Fruit fly (Drosophila melanogaster) whole organism, prepupa: ENCODE results near the gene Bfc.

Experiments used
- CG10631 ChIP-seq: fragments of 200-800 bp; sonication (Bioruptor generic); optimal IDR thresholded peaks from 2 replicates; lab custom pipeline; 2016; ENCODE audit warnings: missing biosample characterization, missing genetic modification characterization
- CG10669 ChIP-seq: fragments of 200-800 bp; sonication (Bioruptor generic); optimal IDR thresholded peaks from 3 replicates; lab custom pipeline; 2018; ENCODE audit warnings: missing biosample characterization, mild to moderate bottlenecking, missing genetic modification characterization, moderate library complexity
- CG11294 ChIP-seq: fragments of 200-800 bp; sonication (Bioruptor generic); IDR thresholded peaks from 2 replicates; pipeline ENCODE4 v1.3.6; 2022; ENCODE audit warnings: missing biosample characterization, missing genetic modification characterization
- CG11762 ChIP-seq: fragments of 200-800 bp; sonication (Bioruptor generic); optimal IDR thresholded peaks from 3 replicates; lab custom pipeline; 2016; ENCODE audit warnings: missing biosample characterization, missing genetic modification characterization; ENCODE audit not compliant: insufficient read depth
- CG11902 ChIP-seq: fragments of 200-800 bp; sonication (Bioruptor generic); optimal IDR thresholded peaks from 3 replicates; lab custom pipeline; 2016; ENCODE audit warnings: missing biosample characterization, missing genetic modification characterization
- CG15336 ChIP-seq: fragments of 200-800 bp; sonication (Bioruptor generic); IDR thresholded peaks from 2 replicates; pipeline ENCODE4 v1.3.6; 2022; ENCODE audit warnings: missing biosample characterization, missing genetic modification characterization
- CG1621 ChIP-seq: fragments of 200-800 bp; sonication (Bioruptor generic); optimal IDR thresholded peaks from 3 replicates; lab custom pipeline; 2018; ENCODE audit warnings: missing biosample characterization, mild to moderate bottlenecking, missing genetic modification characterization
- CG3032 ChIP-seq: fragments of 200-800 bp; optimal IDR thresholded peaks from 2 replicates; lab custom pipeline; 2019; ENCODE audit warnings: missing biosample characterization, mild to moderate bottlenecking, missing genetic modification characterization, moderate library complexity
- CG32006 ChIP-seq: fragments of 200-800 bp; sonication (Bioruptor generic); optimal IDR thresholded peaks from 3 replicates; lab custom pipeline; 2017; ENCODE audit warnings: missing biosample characterization, mild to moderate bottlenecking, missing genetic modification characterization
- CG34406 ChIP-seq: fragments of 200-800 bp; sonication (Bioruptor generic); optimal IDR thresholded peaks from 3 replicates; lab custom pipeline; 2016; ENCODE audit warnings: missing biosample characterization, missing genetic modification characterization
- CG6163 ChIP-seq: fragments of 200-800 bp; sonication (Bioruptor generic); IDR thresholded peaks from 3 replicates; pipeline ENCODE4 v1.3.6; 2022; ENCODE audit warnings: missing biosample characterization, missing genetic modification characterization
- CG6276 ChIP-seq: fragments of 200-800 bp; sonication (Bioruptor generic); optimal IDR thresholded peaks from 2 replicates; lab custom pipeline; 2017; ENCODE audit warnings: missing biosample characterization, mild to moderate bottlenecking, missing genetic modification characterization
- CG6792 ChIP-seq: fragments of 200-800 bp; sonication (Bioruptor generic); optimal IDR thresholded peaks from 3 replicates; lab custom pipeline; 2016; ENCODE audit warnings: missing biosample characterization, missing genetic modification characterization
- CG6854 ChIP-seq: fragments of 200-800 bp; sonication (Bioruptor generic); optimal IDR thresholded peaks from 2 replicates; lab custom pipeline; 2017; ENCODE audit warnings: missing biosample characterization, mild to moderate bottlenecking, missing genetic modification characterization
- CG7368 ChIP-seq: fragments of 200-800 bp; sonication (Bioruptor generic); optimal IDR thresholded peaks from 3 replicates; lab custom pipeline; 2016; ENCODE audit warnings: missing biosample characterization, missing genetic modification characterization
- CG8119 ChIP-seq: fragments of 200-800 bp; sonication (Bioruptor generic); IDR thresholded peaks from 3 replicates; pipeline ENCODE4 v1.3.6; 2022; ENCODE audit warnings: missing biosample characterization, missing genetic modification characterization
- CG8632 ChIP-seq: fragments of 200-800 bp; sonication (Bioruptor generic); optimal IDR thresholded peaks from 3 replicates; lab custom pipeline; 2016; ENCODE audit warnings: missing biosample characterization, missing genetic modification characterization
- CG9139 ChIP-seq: fragments of 200-800 bp; sonication (Bioruptor generic); optimal IDR thresholded peaks from 3 replicates; lab custom pipeline; 2017; ENCODE audit warnings: missing biosample characterization, mild to moderate bottlenecking, missing genetic modification characterization
- Eip75B ChIP-seq: fragments of 200-800 bp; sonication (Bioruptor generic); optimal IDR thresholded peaks from 3 replicates; lab custom pipeline; 2016; ENCODE audit warnings: missing biosample characterization, missing genetic modification characterization
- Ets96B ChIP-seq: fragments of 200-800 bp; optimal IDR thresholded peaks from 2 replicates; lab custom pipeline; 2019; ENCODE audit warnings: missing biosample characterization, mild to moderate bottlenecking, missing genetic modification characterization, moderate library complexity
- Hr39 ChIP-seq: fragments of 200-800 bp; sonication (Bioruptor generic); optimal IDR thresholded peaks from 2 replicates; lab custom pipeline; 2016; ENCODE audit warnings: missing biosample characterization, missing genetic modification characterization
- Hr4 ChIP-seq: fragments of 200-800 bp; sonication (Bioruptor generic); optimal IDR thresholded peaks from 3 replicates; lab custom pipeline; 2016; ENCODE audit warnings: missing biosample characterization, missing genetic modification characterization
- Lpt ChIP-seq: fragments of 200-800 bp; sonication (Bioruptor generic); optimal IDR thresholded peaks from 3 replicates; lab custom pipeline; 2016; ENCODE audit warnings: missing biosample characterization, missing genetic modification characterization
- Met ChIP-seq: fragments of 200-800 bp; sonication (Bioruptor generic); optimal IDR thresholded peaks from 3 replicates; lab custom pipeline; 2016; ENCODE audit warnings: missing biosample characterization, missing genetic modification characterization
- OdsH ChIP-seq: fragments of 200-800 bp; sonication (Bioruptor generic); optimal IDR thresholded peaks from 3 replicates; lab custom pipeline; 2016; ENCODE audit warnings: missing biosample characterization, missing genetic modification characterization
- Smox ChIP-seq: fragments of 200-800 bp; sonication (Bioruptor generic); optimal IDR thresholded peaks from 3 replicates; lab custom pipeline; 2016; ENCODE audit warnings: missing biosample characterization, missing genetic modification characterization
- Sox102F ChIP-seq: fragments of 200-800 bp; sonication (Bioruptor generic); optimal IDR thresholded peaks from 2 replicates; lab custom pipeline; 2016; ENCODE audit warnings: missing biosample characterization, mild to moderate bottlenecking, missing genetic modification characterization
- Sox14 ChIP-seq: fragments of 200-800 bp; sonication (Bioruptor generic); optimal IDR thresholded peaks from 3 replicates; lab custom pipeline; 2016; ENCODE audit warnings: missing biosample characterization, missing genetic modification characterization
- Sox15 ChIP-seq: fragments of 200-800 bp; sonication (Bioruptor generic); optimal IDR thresholded peaks from 3 replicates; lab custom pipeline; 2016; ENCODE audit warnings: missing biosample characterization, missing genetic modification characterization
- achi ChIP-seq: fragments of 200-800 bp; sonication (Bioruptor generic); optimal IDR thresholded peaks from 3 replicates; lab custom pipeline; 2016; ENCODE audit warnings: missing biosample characterization, missing genetic modification characterization
- cyc ChIP-seq: fragments of 200-800 bp; sonication (Bioruptor generic); optimal IDR thresholded peaks from 3 replicates; lab custom pipeline; 2016; ENCODE audit warnings: missing biosample characterization, missing genetic modification characterization
- dsx ChIP-seq: fragments of 200-800 bp; optimal IDR thresholded peaks from 3 replicates; lab custom pipeline; 2019; ENCODE audit warnings: missing biosample characterization, mild to moderate bottlenecking, missing genetic modification characterization, moderate library complexity; ENCODE audit not compliant: poor library complexity, severe bottlenecking
- esn ChIP-seq: fragments of 200-800 bp; sonication (Bioruptor generic); optimal IDR thresholded peaks from 2 replicates; lab custom pipeline; 2016; ENCODE audit warnings: missing biosample characterization, mild to moderate bottlenecking, missing genetic modification characterization, moderate library complexity
- fd59A ChIP-seq: fragments of 200-800 bp; sonication (Bioruptor generic); optimal IDR thresholded peaks from 2 replicates; lab custom pipeline; 2017; ENCODE audit warnings: missing biosample characterization, mild to moderate bottlenecking, missing genetic modification characterization, missing genetic modification reagents
- fkh ChIP-seq: fragments of 200-800 bp; sonication (Bioruptor generic); optimal IDR thresholded peaks from 3 replicates; lab custom pipeline; 2017; ENCODE audit warnings: missing biosample characterization, mild to moderate bottlenecking, missing genetic modification characterization, moderate library complexity
- lz ChIP-seq: fragments of 200-800 bp; sonication (Bioruptor generic); optimal IDR thresholded peaks from 3 replicates; lab custom pipeline; 2016; ENCODE audit warnings: missing biosample characterization, missing genetic modification characterization
- net ChIP-seq: fragments of 200-800 bp; sonication (Bioruptor generic); optimal IDR thresholded peaks from 3 replicates; lab custom pipeline; 2016; ENCODE audit warnings: missing biosample characterization, missing genetic modification characterization
- svp ChIP-seq: fragments of 200-800 bp; sonication (Bioruptor generic); peaks from one replicate; lab custom pipeline; 2016; ENCODE audit warnings: missing biosample characterization, missing genetic modification characterization
- topi ChIP-seq: fragments of 200-800 bp; sonication (Bioruptor generic); optimal IDR thresholded peaks from 3 replicates; lab custom pipeline; 2016; ENCODE audit warnings: missing biosample characterization, missing genetic modification characterization
- vri ChIP-seq: fragments of 200-800 bp; sonication (Bioruptor generic); optimal IDR thresholded peaks from 3 replicates; lab custom pipeline; 2016; ENCODE audit warnings: missing biosample characterization, mild to moderate bottlenecking, missing genetic modification characterization

The Bfc gene

DNA sequence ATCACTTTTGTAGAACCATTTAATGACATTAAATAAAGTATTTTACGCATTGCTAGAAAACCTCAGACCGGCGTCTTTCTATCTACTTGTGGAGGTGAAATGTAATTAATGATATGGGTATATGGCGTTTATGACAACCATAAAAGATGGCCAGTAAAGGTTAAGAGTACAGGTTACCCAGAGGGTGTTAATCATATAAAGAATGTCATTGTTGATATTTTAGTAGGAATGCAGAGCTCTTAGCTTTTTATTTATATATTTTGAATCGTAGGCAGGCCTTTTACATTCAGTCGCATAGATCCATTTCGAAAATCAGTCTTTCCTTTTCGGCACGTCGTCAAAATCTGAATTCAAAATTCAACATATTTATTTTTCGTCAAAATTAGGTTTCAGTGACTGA is at the start of gene Bfc:
Gene Bfc (plus strand): TSS at position 301 of the 400 bp plus-strand sequence.
- TF ChIP-seq fkh (GFP tag; lab: Kevin White, UChicago) (no peak), Smox (GFP tag; lab: Kevin White, UChicago) (no peak), CG11294 (GFP tag; lab: Robert Waterston, UW) (no peak), CG11902 (GFP tag; lab: Kevin White, UChicago) (no peak), CG15336 (GFP tag; lab: Robert Waterston, UW) (no peak), cyc (GFP tag; lab: Kevin White, UChicago) (no peak), lz (GFP tag; lab: Kevin White, UChicago) (no peak), Sox102F (GFP tag; lab: Kevin White, UChicago) (no peak)

DNA sequence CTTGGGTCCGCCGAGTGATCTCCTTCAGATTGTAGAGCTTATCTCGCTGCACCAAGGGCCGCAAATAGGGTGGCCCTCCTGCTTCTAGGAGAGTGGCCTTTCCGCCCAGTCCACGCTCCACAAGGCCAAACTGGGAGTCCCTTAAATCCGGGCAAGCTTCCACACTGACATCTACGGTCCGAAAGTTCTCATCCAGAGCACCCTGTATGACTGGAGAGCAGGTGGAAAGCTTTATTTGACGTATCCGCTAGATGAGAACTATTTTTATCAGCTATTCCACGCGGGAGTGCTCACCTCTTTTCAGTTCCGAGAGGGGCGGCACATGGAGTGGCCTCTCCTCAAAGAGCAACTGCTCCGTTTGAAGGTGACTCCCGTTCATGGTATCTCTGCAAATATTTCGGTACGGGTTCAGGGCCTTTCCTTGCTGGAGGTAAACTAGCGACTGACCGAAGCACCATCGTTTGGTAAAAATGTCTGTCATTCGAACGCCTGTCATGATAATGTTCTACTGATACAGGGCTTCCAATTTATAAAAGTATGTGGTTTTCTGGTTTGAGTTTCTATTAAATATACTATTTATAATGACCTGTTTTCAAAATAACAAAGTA is 47.8 kb upstream of the Bfc start, which contains the start of gene meep:
Gene meep (minus strand): TSS at position 449 of the 608 bp plus-strand sequence.
- TF ChIP-seq CG11294 (GFP tag; lab: Robert Waterston, UW): no peak
- TF ChIP-seq CG6163 (GFP tag; lab: Robert Waterston, UW): no peak
- TF ChIP-seq CG1621 (tag; lab: Kevin White, UChicago): no peak
- peak; percentile 70 for TF ChIP-seq svp (GFP tag; lab: Kevin White, UChicago)
- no peak for TF ChIP-seq Smox (GFP tag; lab: Kevin White, UChicago)
- no peak for TF ChIP-seq CG6854 (GFP tag; lab: Kevin White, UChicago)
- TF ChIP-seq, all 60 proteins: peak for 1

DNA sequence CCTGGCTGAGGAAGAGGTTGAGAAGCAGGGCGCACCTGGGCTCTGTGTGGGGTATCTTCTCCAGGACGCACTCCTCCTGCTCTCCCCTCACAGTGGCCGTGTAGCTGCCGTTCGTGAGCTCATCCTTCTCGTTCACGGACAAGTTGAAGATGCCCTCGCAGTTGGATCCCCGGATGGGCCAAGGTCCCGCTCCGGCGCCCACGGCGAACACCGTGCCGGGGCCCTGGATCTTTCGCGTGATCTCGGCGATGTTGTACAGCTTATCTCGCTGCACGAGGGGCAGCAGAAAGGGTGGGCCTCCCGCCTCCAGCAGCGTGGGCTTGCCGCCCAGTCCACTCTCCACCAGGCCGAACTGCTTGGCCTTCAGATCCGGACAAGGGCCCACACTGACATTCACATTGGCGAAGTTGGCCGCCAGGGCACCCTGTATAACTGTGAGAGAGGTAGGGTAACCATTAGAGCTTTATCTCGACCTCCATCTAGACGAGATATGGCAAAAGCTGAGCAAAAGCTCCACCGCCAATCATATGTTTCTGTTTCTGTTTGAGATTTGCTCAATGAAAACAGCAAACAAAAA is 46.6 kb upstream of the Bfc start:
- no peak for TF ChIP-seq Lpt (GFP tag; lab: Kevin White, UChicago)
- TF ChIP-seq Smox (GFP tag; lab: Kevin White, UChicago): no peak
- TF ChIP-seq CG6163 (GFP tag; lab: Robert Waterston, UW): peak; percentile 34; the same call in 1 of the 3 replicates

DNA sequence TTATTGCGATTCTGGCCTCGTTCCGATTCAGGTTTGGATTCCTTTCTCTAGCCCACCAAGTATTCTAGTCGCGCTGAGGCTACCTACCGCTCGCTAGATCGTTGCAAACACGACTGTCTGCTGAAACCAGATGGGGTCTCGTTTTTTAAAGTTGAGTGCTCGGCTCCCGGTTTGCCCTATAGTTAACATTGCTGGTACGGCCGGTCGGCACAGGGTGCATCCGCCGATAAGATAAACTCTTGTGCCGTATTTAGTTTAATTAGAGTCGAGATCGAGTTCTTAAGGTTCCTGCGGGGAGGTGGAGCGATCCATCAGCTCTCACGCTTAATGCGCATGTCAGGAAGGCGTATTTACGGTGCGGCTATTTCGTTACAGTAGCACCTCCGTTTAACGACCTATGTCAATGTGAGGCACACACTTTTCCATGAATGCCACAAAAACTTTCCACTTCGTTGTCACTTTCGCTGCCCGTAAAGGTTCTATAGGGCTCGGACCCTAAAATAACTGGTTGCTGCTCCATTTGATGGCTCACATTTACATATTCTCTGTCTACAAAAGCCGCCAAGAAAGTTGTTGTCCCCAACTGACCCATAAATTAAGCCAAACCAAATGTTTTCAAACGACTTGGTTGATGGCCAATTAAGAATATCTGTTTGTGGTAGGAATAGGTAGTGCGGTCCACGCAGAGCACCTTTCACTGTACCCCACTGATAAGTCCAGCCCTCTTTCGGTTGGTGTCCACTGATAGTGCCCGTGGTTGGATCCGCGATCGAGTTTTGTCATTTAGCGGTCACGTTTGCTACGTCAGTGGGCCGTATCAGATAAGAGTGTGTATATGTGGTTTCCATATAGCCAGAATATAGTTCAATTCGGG is 45.6 kb upstream of the Bfc start, which contains the start of gene CG9119:
Gene CG9119 (minus strand): TSS at position 122 of the 874 bp plus-strand sequence.
- TF ChIP-seq CG7368 (GFP tag; lab: Kevin White, UChicago) (no peak), achi (GFP tag; lab: Kevin White, UChicago) (peak; percentile 18), fd59A (GFP tag; lab: Kevin White, UChicago) (peak; percentile 33), lz (GFP tag; lab: Kevin White, UChicago) (peak; percentile 24), topi (GFP tag; lab: Kevin White, UChicago) (peak; percentile 18), CG1621 (tag; lab: Kevin White, UChicago) (peak; percentile 91), dsx (GFP tag; lab: Kevin White, UChicago) (peak; percentile 6), net (GFP tag; lab: Kevin White, UChicago) (peak; percentile 1), Sox14 (no peak), CG6792 (peak; percentile 29), CG6276 (GFP tag; lab: Kevin White, UChicago) (peak; percentile 3), esn (peak; percentile 30), Sox15 (GFP tag; lab: Kevin White, UChicago) (no peak), CG34406 (GFP tag; lab: Kevin White, UChicago) (peak; percentile 21), CG32006 (GFP tag; lab: Kevin White, UChicago) (peak; percentile 59), CG9139 (GFP tag; lab: Kevin White, UChicago) (peak; percentile 61), CG10669 (GFP tag; lab: Kevin White, UChicago) (peak; percentile 24), CG11762 (GFP tag; lab: Kevin White, UChicago) (no peak), CG3032 (tag; lab: Kevin White, UChicago) (peak; percentile 44), Eip75B (GFP tag; lab: Kevin White, UChicago) (peak; percentile 5), Met (GFP tag; lab: Kevin White, UChicago) (peak; percentile 18), Smox (GFP tag; lab: Kevin White, UChicago) (no peak), fkh (GFP tag; lab: Kevin White, UChicago) (peak; percentile 27), vri (GFP tag; lab: Kevin White, UChicago) (no peak), Ets96B (peak; percentile 3), CG10631 (GFP tag; lab: Kevin White, UChicago) (peak; percentile 27), OdsH (GFP tag; lab: Kevin White, UChicago) (peak; percentile 27), CG8119 (GFP tag; lab: Robert Waterston, UW) (peak; percentile 31; the same call in 1 of the 3 replicates), CG8632 (no peak), Hr4 (GFP tag; lab: Kevin White, UChicago) (no peak), Lpt (GFP tag; lab: Kevin White, UChicago) (no peak), svp (GFP tag; lab: Kevin White, UChicago) (peak; percentile 56), Hr39 (peak; percentile 18)
